Fruit fly (Drosophila melanogaster) whole organism, embryonic: ENCODE measurements around the gene Esyt2.

Source experiments
- CG10267 ChIP-seq: fragments of 200-800 bp; sonication (Bioruptor generic); optimal IDR thresholded peaks from 2 replicates; lab custom pipeline; 2018; ENCODE audit warnings: missing biosample characterization, mild to moderate bottlenecking, missing genetic modification characterization, moderate library complexity
- CG10979 ChIP-seq: fragments of 200-800 bp; sonication (Bioruptor generic); optimal IDR thresholded peaks from 2 replicates; lab custom pipeline; 2018; ENCODE audit warnings: missing biosample characterization, mild to moderate bottlenecking, missing genetic modification characterization, moderate library complexity
- CG13287 ChIP-seq: fragments of 200-800 bp; sonication (Bioruptor generic); IDR thresholded peaks from 2 replicates; pipeline ENCODE4 v1.3.6; 2022; ENCODE audit warnings: missing biosample characterization, missing genetic modification characterization; ENCODE audit not compliant: partially characterized antibody
- CG14860 ChIP-seq: fragments of 200-800 bp; sonication (Bioruptor generic); IDR thresholded peaks from 3 replicates; pipeline ENCODE4 v1.3.6; 2022; ENCODE audit warnings: missing biosample characterization, missing genetic modification characterization; ENCODE audit not compliant: partially characterized antibody
- CG15696 ChIP-seq: fragments of 200-800 bp; sonication (Bioruptor generic); optimal IDR thresholded peaks from 2 replicates; lab custom pipeline; 2019; ENCODE audit warnings: missing biosample characterization, mild to moderate bottlenecking, missing genetic modification characterization, moderate library complexity
- CG1603 ChIP-seq: fragments of 200-800 bp; sonication (Bioruptor generic); optimal IDR thresholded peaks from 2 replicates; lab custom pipeline; 2019; ENCODE audit warnings: missing biosample characterization, mild to moderate bottlenecking, missing genetic modification characterization, moderate library complexity
- CG16813 ChIP-seq: fragments of 200-800 bp; sonication (Bioruptor generic); IDR thresholded peaks from 3 replicates; pipeline ENCODE4 v1.3.6; 2022; ENCODE audit warnings: missing biosample characterization, missing genetic modification characterization; ENCODE audit not compliant: partially characterized antibody
- CG17186 ChIP-seq: fragments of 200-800 bp; sonication (Bioruptor generic); optimal IDR thresholded peaks from 3 replicates; lab custom pipeline; 2017; ENCODE audit warnings: missing biosample characterization, missing genetic modification reagents, missing genetic modification characterization
- CG2678 ChIP-seq: fragments of 200-800 bp; sonication (Bioruptor generic); optimal IDR thresholded peaks from 3 replicates; lab custom pipeline; 2019; ENCODE audit warnings: missing biosample characterization, mild to moderate bottlenecking, missing genetic modification characterization, moderate library complexity
- CG33213 ChIP-seq: fragments of 200-800 bp; sonication (Bioruptor generic); optimal IDR thresholded peaks from 3 replicates; lab custom pipeline; 2016; ENCODE audit warnings: missing biosample characterization, missing genetic modification characterization
- CG34376 ChIP-seq: fragments of 200-800 bp; sonication (Bioruptor generic); optimal IDR thresholded peaks from 2 replicates; lab custom pipeline; 2018; ENCODE audit warnings: missing biosample characterization, mild to moderate bottlenecking, missing genetic modification characterization
- CG42726 ChIP-seq: fragments of 200-800 bp; sonication (Bioruptor generic); IDR thresholded peaks from 2 replicates; pipeline ENCODE4 v1.3.6; 2022; ENCODE audit warnings: missing biosample characterization, missing genetic modification characterization; ENCODE audit not compliant: partially characterized antibody
- CG4617 ChIP-seq: fragments of 200-800 bp; sonication (Bioruptor generic); optimal IDR thresholded peaks from 3 replicates; lab custom pipeline; 2016; ENCODE audit warnings: missing biosample characterization, missing genetic modification characterization, borderline replicate concordance
- CG4707 ChIP-seq: fragments of 200-800 bp; sonication (Bioruptor generic); optimal IDR thresholded peaks from 2 replicates; lab custom pipeline; 2018; ENCODE audit warnings: missing biosample characterization, mild to moderate bottlenecking, missing genetic modification characterization, moderate library complexity
- CG6791 ChIP-seq: fragments of 200-800 bp; sonication (Bioruptor generic); IDR thresholded peaks from 3 replicates; pipeline ENCODE4 v1.3.6; 2022; ENCODE audit warnings: missing biosample characterization, missing genetic modification characterization; ENCODE audit not compliant: partially characterized antibody
- CG8478 ChIP-seq: fragments of >200 bp; optimal IDR thresholded peaks from 2 replicates; lab custom pipeline; 2018
- CG8924 ChIP-seq: fragments of 200-800 bp; optimal IDR thresholded peaks from 3 replicates; lab custom pipeline; 2019; ENCODE audit warnings: missing biosample characterization, mild to moderate bottlenecking, missing genetic modification characterization, moderate library complexity
- CG9797 ChIP-seq: fragments of 200-800 bp; sonication (Bioruptor generic); optimal IDR thresholded peaks from 3 replicates; lab custom pipeline; 2018; ENCODE audit warnings: missing biosample characterization, mild to moderate bottlenecking, missing genetic modification characterization
- Camta ChIP-seq: fragments of 200-800 bp; sonication (Bioruptor generic); optimal IDR thresholded peaks from 2 replicates; lab custom pipeline; 2016; ENCODE audit warnings: missing biosample characterization, missing genetic modification characterization
- Chrac-16 ChIP-seq: fragments of 200-800 bp; sonication (Bioruptor generic); optimal IDR thresholded peaks from 3 replicates; lab custom pipeline; 2016; ENCODE audit warnings: missing biosample characterization, missing genetic modification characterization
- CkIIα-i1 ChIP-seq: fragments of 200-800 bp; sonication (Bioruptor generic); IDR thresholded peaks from 2 replicates; pipeline ENCODE4 v1.3.6; 2022; ENCODE audit warnings: missing biosample characterization, missing genetic modification characterization
- CoRest ChIP-seq: fragments of 200-800 bp; sonication (Bioruptor generic); optimal IDR thresholded peaks from 3 replicates; lab custom pipeline; 2018; ENCODE audit warnings: missing biosample characterization, mild to moderate bottlenecking, missing genetic modification characterization, moderate library complexity
- Eip74EF ChIP-seq, 2 experiments: fragments of 200-800 bp in 1 of 2; fragments of >200 bp in 1 of 2; sonication (Bioruptor generic) in 1 of 2; optimal IDR thresholded peaks; 2 replicates each; lab custom pipeline; 2017 to 2019; ENCODE audit warnings: missing biosample characterization in 2 of 2, missing genetic modification characterization in 2 of 2, mild to moderate bottlenecking in 1 of 2, moderate library complexity in 1 of 2
- Gug ChIP-seq: fragments of 200-800 bp; sonication (Bioruptor generic); IDR thresholded peaks from 4 replicates; pipeline ENCODE4 v1.3.6; 2022; ENCODE audit warnings: missing biosample characterization, missing genetic modification characterization
- HLH4C ChIP-seq: fragments of 200-800 bp; sonication (Bioruptor generic); IDR thresholded peaks from 3 replicates; pipeline ENCODE4 v1.3.6; 2022; ENCODE audit warnings: missing biosample characterization, missing genetic modification characterization; ENCODE audit not compliant: partially characterized antibody
- Lpt ChIP-seq: fragments of >200 bp; optimal IDR thresholded peaks from 2 replicates; lab custom pipeline; 2018; ENCODE audit warnings: missing biosample characterization, missing genetic modification characterization
- MESR4 ChIP-seq: fragments of 200-800 bp; sonication (Bioruptor generic); optimal IDR thresholded peaks from 2 replicates; lab custom pipeline; 2018; ENCODE audit warnings: missing biosample characterization, mild to moderate bottlenecking, missing genetic modification characterization, moderate library complexity
- MTF-1 ChIP-seq: fragments of 200-800 bp; sonication (Bioruptor generic); optimal IDR thresholded peaks from 2 replicates; lab custom pipeline; 2018; ENCODE audit warnings: missing biosample characterization, mild to moderate bottlenecking, missing genetic modification characterization, borderline replicate concordance
- NC2β ChIP-seq: fragments of 200-800 bp; sonication (Bioruptor generic); optimal IDR thresholded peaks from 2 replicates; lab custom pipeline; 2016; ENCODE audit warnings: missing biosample characterization, missing genetic modification characterization
- Neu2 ChIP-seq: fragments of 200-800 bp; sonication (Bioruptor generic); optimal IDR thresholded peaks from 3 replicates; lab custom pipeline; 2016; ENCODE audit warnings: missing biosample characterization, missing genetic modification characterization, borderline replicate concordance
- Rfx ChIP-seq: fragments of 200-800 bp; sonication (Bioruptor generic); IDR thresholded peaks from 2 replicates; pipeline ENCODE4 v1.3.6; 2022; ENCODE audit warnings: missing biosample characterization, missing genetic modification characterization
- Scr ChIP-seq: fragments of 200-800 bp; sonication (Bioruptor generic); IDR thresholded peaks from 2 replicates; pipeline ENCODE4 v1.3.6; 2022; ENCODE audit warnings: missing biosample characterization, missing genetic modification characterization; ENCODE audit not compliant: partially characterized antibody
- Stat92E ChIP-seq, 3 experiments: fragments of >200 bp in 2 of 3; fragments of 200-800 bp in 1 of 3; sonication (Bioruptor generic) in 1 of 3; optimal IDR thresholded peaks; 2 replicates each; lab custom pipeline; 2017 to 2019; ENCODE audit warnings: missing biosample characterization in 3 of 3, missing genetic modification characterization in 3 of 3, mild to moderate bottlenecking in 1 of 3, moderate library complexity in 1 of 3
- YL-1 ChIP-seq: fragments of 200-800 bp; sonication (Bioruptor generic); optimal IDR thresholded peaks from 3 replicates; lab custom pipeline; 2017; ENCODE audit warnings: missing biosample characterization, mild to moderate bottlenecking, missing genetic modification characterization
- cad ChIP-seq: fragments of >200 bp; optimal IDR thresholded peaks from 2 replicates; lab custom pipeline; 2017; ENCODE audit warnings: missing biosample characterization, missing genetic modification characterization
- dmrt11E ChIP-seq: fragments of 200-800 bp; sonication (Bioruptor generic); optimal IDR thresholded peaks from 3 replicates; lab custom pipeline; 2018; ENCODE audit warnings: missing biosample characterization, mild to moderate bottlenecking, missing genetic modification characterization, moderate library complexity
- gcm ChIP-seq: fragments of 200-800 bp; sonication (Bioruptor generic); optimal IDR thresholded peaks from 2 replicates; lab custom pipeline; 2019; ENCODE audit warnings: missing biosample characterization, mild to moderate bottlenecking, missing genetic modification characterization, moderate library complexity
- gfzf ChIP-seq: fragments of 200-800 bp; sonication (Bioruptor generic); optimal IDR thresholded peaks from 2 replicates; lab custom pipeline; 2016; ENCODE audit warnings: missing biosample characterization, mild to moderate bottlenecking, missing genetic modification characterization, moderate library complexity
- hbn ChIP-seq: fragments of 200-800 bp; sonication (Bioruptor generic); IDR thresholded peaks from 2 replicates; pipeline ENCODE4 v1.3.6; 2022; ENCODE audit warnings: missing biosample characterization, missing genetic modification characterization; ENCODE audit not compliant: partially characterized antibody
- lab ChIP-seq: fragments of 200-800 bp; sonication (Bioruptor generic); optimal IDR thresholded peaks from 3 replicates; lab custom pipeline; 2017; ENCODE audit warnings: missing biosample characterization, missing genetic modification characterization, mild to moderate bottlenecking, moderate library complexity, missing genetic modification reagents
- lov ChIP-seq, 2 experiments: fragments of 200-800 bp in 1 of 2; fragments of >200 bp in 1 of 2; sonication (Bioruptor generic) in 1 of 2; IDR thresholded peaks in 1 of 2; optimal IDR thresholded peaks in 1 of 2; 2 replicates in 1 of 2; 3 replicates in 1 of 2; pipeline versions ENCODE4 v1.3.6 to Lab custom; 2017 to 2022; ENCODE audit warnings: missing biosample characterization in 1 of 2, missing genetic modification characterization in 1 of 2
- mam ChIP-seq: fragments of 200-800 bp; sonication (Bioruptor generic); optimal IDR thresholded peaks from 3 replicates; lab custom pipeline; 2016; ENCODE audit warnings: missing biosample characterization, missing genetic modification characterization
- nmo ChIP-seq: fragments of 200-800 bp; sonication (Bioruptor generic); optimal IDR thresholded peaks from 2 replicates; lab custom pipeline; 2018; ENCODE audit warnings: missing biosample characterization, mild to moderate bottlenecking, missing genetic modification characterization, moderate library complexity
- row ChIP-seq: fragments of 200-800 bp; sonication (Bioruptor generic); IDR thresholded peaks from 3 replicates; pipeline ENCODE4 v1.3.6; 2022; ENCODE audit warnings: missing biosample characterization, missing genetic modification characterization
- sna ChIP-seq: fragments of 200-800 bp; sonication (Bioruptor generic); IDR thresholded peaks from 2 replicates; pipeline ENCODE4 v1.3.6; 2022; ENCODE audit warnings: missing biosample characterization, missing genetic modification characterization; ENCODE audit not compliant: partially characterized antibody
- zen2 ChIP-seq: fragments of 200-800 bp; sonication (Bioruptor generic); IDR thresholded peaks from 3 replicates; pipeline ENCODE4 v1.3.6; 2022; ENCODE audit warnings: missing biosample characterization, missing genetic modification characterization; ENCODE audit not compliant: partially characterized antibody
- zfh1 ChIP-seq: fragments of 200-800 bp; sonication (Bioruptor generic); IDR thresholded peaks from 3 replicates; pipeline ENCODE4 v1.3.6; 2022; ENCODE audit warnings: missing biosample characterization, missing genetic modification characterization

Esyt2 gene

DNA sequence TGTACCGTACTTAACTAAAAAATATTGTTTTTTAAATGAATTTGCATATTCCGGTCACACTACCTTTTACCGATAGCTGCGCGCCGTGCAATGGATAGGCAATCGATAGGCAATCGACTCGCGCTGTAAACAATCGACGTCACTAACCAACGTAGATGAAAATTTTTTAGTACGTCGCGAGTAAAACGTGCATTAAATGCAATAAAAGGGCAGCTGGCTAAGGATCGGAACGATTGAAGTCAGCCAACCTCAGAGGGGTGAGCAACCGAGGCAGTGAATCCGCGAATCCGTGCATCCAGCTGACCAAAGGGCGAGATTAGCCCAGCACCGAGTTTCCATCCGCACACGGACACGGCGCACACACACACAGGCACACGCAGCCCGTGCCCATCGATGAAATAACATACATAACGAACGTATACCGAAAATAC lies 26.4 kb upstream of the Esyt2 start, which contains the start of gene Pp1alpha-96A (continued):
- TF ChIP-seq CG6791 (GFP tag; lab: Robert Waterston, UW) (peak; percentile 91), CG2678 (tag; lab: Kevin White, UChicago) (no peak), CoRest (tag; lab: Kevin White, UChicago) (peak; percentile 16), sna (GFP tag; lab: Robert Waterston, UW) (peak; percentile 80), CG10267 (tag; lab: Kevin White, UChicago) (peak; percentile 38), HLH4C (peak; percentile 84), CG34376 (peak; percentile 5), Scr (peak; percentile 86), lab (no peak), MESR4 (GFP tag; lab: Kevin White, UChicago) (peak; percentile 98), CG4617 (GFP tag; lab: Kevin White, UChicago) (peak; percentile 84), lov (optimal IDR thresholded peaks at IDR 0.05; lab: Kevin White, UChicago) (no peak), lov (GFP tag; IDR thresholded peaks at IDR 0.05; lab: Robert Waterston, UW) (no peak), Gug (GFP tag; lab: Robert Waterston, UW) (no peak), nmo (GFP tag; lab: Kevin White, UChicago) (peak; percentile 44), YL-1 (GFP tag; lab: Kevin White, UChicago) (peak; percentile 85), CG16813 (peak; percentile 87), Chrac-16 (GFP tag; lab: Kevin White, UChicago) (no peak), MTF-1 (GFP tag; lab: Kevin White, UChicago) (no peak), CG42726 (GFP tag; lab: Robert Waterston, UW) (peak; percentile 87), CkIIα-i1 (GFP tag; lab: Robert Waterston, UW) (no peak), Stat92E (GFP tag; optimal IDR thresholded peaks at IDR 0.05; lab: Kevin White, UChicago) (peak in 1 of 3 experiments; percentile 18), CG4707 (GFP tag; lab: Kevin White, UChicago) (no peak), CG13287 (GFP tag; lab: Robert Waterston, UW) (peak; percentile 91), CG1603 (tag; lab: Kevin White, UChicago) (peak; percentile 75), CG14860 (GFP tag; lab: Robert Waterston, UW) (peak; percentile 77), Lpt (GFP tag; lab: Kevin White, UChicago) (no peak), CG8478 (no peak), zen2 (peak; percentile 73; the same call in 2 of the 3 replicates), Neu2 (GFP tag; lab: Kevin White, UChicago) (peak; percentile 85), Rfx (GFP tag; lab: Robert Waterston, UW) (peak; percentile 40; the same call in 1 of the 2 replicates), hbn (peak; percentile 84), CG15696 (tag; lab: Kevin White, UChicago) (no peak), CG17186 (GFP tag; lab: Kevin White, UChicago) (peak; percentile 95), mam (GFP tag; lab: Kevin White, UChicago) (peak; percentile 24), gfzf (GFP tag; lab: Kevin White, UChicago) (peak; percentile 67), row (GFP tag; lab: Robert Waterston, UW) (peak; percentile 56; the same call in 2 of the 3 replicates), NC2β (GFP tag; lab: Kevin White, UChicago) (no peak), dmrt11E (tag; lab: Kevin White, UChicago) (no peak), CG33213 (GFP tag; lab: Kevin White, UChicago) (peak; percentile 16), CG8924 (tag; lab: Kevin White, UChicago) (peak; percentile 27), zfh1 (peak; percentile 40; the same call in 1 of the 3 replicates), Eip74EF (GFP tag; optimal IDR thresholded peaks at IDR 0.05; lab: Kevin White, UChicago) (no peak), CG9797 (peak; percentile 81), CG10979 (tag; lab: Kevin White, UChicago) (peak; percentile 19), gcm (GFP tag; lab: Kevin White, UChicago) (peak; percentile 37), cad (GFP tag; lab: Kevin White, UChicago) (no peak), Camta (GFP tag; lab: Kevin White, UChicago) (peak; percentile 22)
